Fruit fly (Drosophila melanogaster) whole organism, embryonic: ENCODE data around the gene LpR2.

Experiments
- CG10654 ChIP-seq: fragments of 200-800 bp; sonication (Bioruptor generic); optimal IDR thresholded peaks from 2 replicates; lab custom pipeline; 2016; ENCODE audit warnings: missing biosample characterization, missing genetic modification characterization
- CG10959 ChIP-seq: fragments of 200-800 bp; sonication (Bioruptor generic); IDR thresholded peaks from 2 replicates; pipeline ENCODE4 v1.3.6; 2022; ENCODE audit warnings: missing biosample characterization, missing genetic modification characterization
- CG11504 ChIP-seq: fragments of 200-800 bp; sonication (Bioruptor generic); optimal IDR thresholded peaks from 3 replicates; lab custom pipeline; 2019; ENCODE audit warnings: missing biosample characterization, mild to moderate bottlenecking, missing genetic modification characterization, moderate library complexity
- CG14860 ChIP-seq: fragments of 200-800 bp; sonication (Bioruptor generic); IDR thresholded peaks from 3 replicates; pipeline ENCODE4 v1.3.6; 2022; ENCODE audit warnings: missing biosample characterization, missing genetic modification characterization; ENCODE audit not compliant: partially characterized antibody
- CG16779 ChIP-seq: fragments of 200-800 bp; sonication (Bioruptor generic); IDR thresholded peaks from 2 replicates; pipeline ENCODE4 v1.3.6; 2022; ENCODE audit warnings: missing biosample characterization, missing genetic modification characterization
- CG18599 ChIP-seq: fragments of 200-800 bp; sonication (Bioruptor generic); optimal IDR thresholded peaks from 3 replicates; lab custom pipeline; 2017; ENCODE audit warnings: missing biosample characterization, missing genetic modification characterization, mild to moderate bottlenecking, moderate library complexity, missing genetic modification reagents
- CG2120 ChIP-seq: fragments of 200-800 bp; sonication (Bioruptor generic); optimal IDR thresholded peaks from 3 replicates; lab custom pipeline; 2016; ENCODE audit warnings: missing biosample characterization, missing genetic modification characterization
- CG2678 ChIP-seq: fragments of 200-800 bp; sonication (Bioruptor generic); optimal IDR thresholded peaks from 3 replicates; lab custom pipeline; 2019; ENCODE audit warnings: missing biosample characterization, mild to moderate bottlenecking, missing genetic modification characterization, moderate library complexity
- CG2712 ChIP-seq: fragments of 200-800 bp; optimal IDR thresholded peaks from 3 replicates; lab custom pipeline; 2019; ENCODE audit warnings: missing biosample characterization, mild to moderate bottlenecking, missing genetic modification characterization, moderate library complexity
- CG30020 ChIP-seq: fragments of 200-800 bp; optimal IDR thresholded peaks from 2 replicates; lab custom pipeline; 2019; ENCODE audit warnings: missing biosample characterization, mild to moderate bottlenecking, missing genetic modification characterization, moderate library complexity
- CG32772 ChIP-seq: fragments of 200-800 bp; sonication (Bioruptor generic); IDR thresholded peaks from 2 replicates; pipeline ENCODE4 v1.3.6; 2022; ENCODE audit warnings: missing biosample characterization, missing genetic modification characterization
- CG34376 ChIP-seq: fragments of 200-800 bp; sonication (Bioruptor generic); optimal IDR thresholded peaks from 2 replicates; lab custom pipeline; 2018; ENCODE audit warnings: missing biosample characterization, mild to moderate bottlenecking, missing genetic modification characterization
- CG3995 ChIP-seq: fragments of 200-800 bp; sonication (Bioruptor generic); optimal IDR thresholded peaks from 3 replicates; lab custom pipeline; 2016; ENCODE audit warnings: missing biosample characterization, missing genetic modification characterization
- CG4730 ChIP-seq: fragments of 200-800 bp; sonication (Bioruptor generic); IDR thresholded peaks from 2 replicates; pipeline ENCODE4 v1.3.6; 2022; ENCODE audit warnings: missing biosample characterization, missing genetic modification characterization
- CG6272 ChIP-seq: fragments of 200-800 bp; sonication (Bioruptor generic); IDR thresholded peaks from 2 replicates; pipeline ENCODE4 v1.3.6; 2022; ENCODE audit warnings: missing biosample characterization, missing genetic modification characterization
- CG6689 ChIP-seq: fragments of 200-800 bp; sonication (Bioruptor generic); IDR thresholded peaks from 2 replicates; pipeline ENCODE4 v1.3.6; 2022; ENCODE audit warnings: missing biosample characterization, missing genetic modification characterization
- CG6765 ChIP-seq: fragments of 200-800 bp; sonication (Bioruptor generic); optimal IDR thresholded peaks from 3 replicates; lab custom pipeline; 2017; ENCODE audit warnings: missing biosample characterization, mild to moderate bottlenecking, missing genetic modification characterization
- D19B ChIP-seq: fragments of 200-800 bp; sonication (Bioruptor generic); optimal IDR thresholded peaks from 2 replicates; lab custom pipeline; 2017; ENCODE audit warnings: missing biosample characterization, mild to moderate bottlenecking, missing genetic modification characterization
- Deaf1 ChIP-seq: fragments of 200-800 bp; optimal IDR thresholded peaks from 3 replicates; lab custom pipeline; 2019; ENCODE audit warnings: missing biosample characterization, mild to moderate bottlenecking, missing genetic modification characterization, moderate library complexity
- Ets65A ChIP-seq: fragments of 200-800 bp; sonication (Bioruptor generic); peaks from one replicate; lab custom pipeline; 2016; ENCODE audit warnings: missing biosample characterization, missing genetic modification characterization
- GATAe ChIP-seq: fragments of 200-800 bp; sonication (Bioruptor generic); conservative IDR thresholded peaks from 2 replicates; pipeline ENCODE4 v1.3.6; 2022; ENCODE audit warnings: missing biosample characterization, missing genetic modification characterization
- Hr51 ChIP-seq, 2 experiments: fragments of 200-800 bp; sonication (Bioruptor generic); optimal IDR thresholded peaks; 2 replicates in 1 of 2; 3 replicates in 1 of 2; lab custom pipeline; 2016 to 2018; ENCODE audit warnings: missing biosample characterization in 2 of 2, missing genetic modification characterization in 2 of 2, mild to moderate bottlenecking in 1 of 2, moderate library complexity in 1 of 2
- Jarid2 ChIP-seq: fragments of 200-800 bp; sonication (Bioruptor generic); optimal IDR thresholded peaks from 3 replicates; lab custom pipeline; 2017; ENCODE audit warnings: mild to moderate bottlenecking, missing biosample characterization, missing genetic modification reagents, missing genetic modification characterization
- Med ChIP-seq: fragments of 200-800 bp; sonication (Bioruptor generic); peaks from one replicate; lab custom pipeline; 2016; ENCODE audit warnings: missing biosample characterization, missing genetic modification characterization, mild to moderate bottlenecking, inconsistent platforms, moderate library complexity
- Pdp1 ChIP-seq, 2 experiments: fragments of 200-800 bp; sonication (Bioruptor generic); optimal IDR thresholded peaks; 3 replicates each; lab custom pipeline; 2016; ENCODE audit warnings: missing biosample characterization in 2 of 2, missing genetic modification characterization in 2 of 2, mild to moderate bottlenecking in 1 of 2, moderate library complexity in 1 of 2
- Ptx1 ChIP-seq: fragments of 200-800 bp; sonication (Bioruptor generic); IDR thresholded peaks from 2 replicates; pipeline ENCODE4 v1.3.6; 2022; ENCODE audit warnings: missing biosample characterization, missing genetic modification characterization
- Rfx ChIP-seq: fragments of 200-800 bp; sonication (Bioruptor generic); IDR thresholded peaks from 2 replicates; pipeline ENCODE4 v1.3.6; 2022; ENCODE audit warnings: missing biosample characterization, missing genetic modification characterization
- Sox102F ChIP-seq: fragments of 200-800 bp; sonication (Bioruptor generic); optimal IDR thresholded peaks from 2 replicates; lab custom pipeline; 2018; ENCODE audit warnings: missing biosample characterization, mild to moderate bottlenecking, missing genetic modification characterization, moderate library complexity
- TFAM ChIP-seq: fragments of 200-800 bp; sonication (Bioruptor generic); optimal IDR thresholded peaks from 2 replicates; lab custom pipeline; 2017; ENCODE audit warnings: missing biosample characterization, missing genetic modification characterization, inconsistent platforms
- Taf1 ChIP-seq: fragments of 200-800 bp; sonication (Bioruptor generic); IDR thresholded peaks from 2 replicates; pipeline ENCODE4 v1.3.6; 2022; ENCODE audit warnings: missing biosample characterization, missing genetic modification characterization
- abd-A ChIP-seq: fragments of 200-800 bp; sonication (Bioruptor generic); optimal IDR thresholded peaks from 3 replicates; lab custom pipeline; 2019; ENCODE audit warnings: missing biosample characterization, mild to moderate bottlenecking, missing genetic modification characterization, moderate library complexity
- ase ChIP-seq: fragments of 200-800 bp; sonication (Bioruptor generic); IDR thresholded peaks from 3 replicates; pipeline ENCODE4 v1.3.6; 2022; ENCODE audit warnings: missing biosample characterization, missing genetic modification characterization
- bbx ChIP-seq: fragments of 200-800 bp; sonication (Bioruptor generic); IDR thresholded peaks from 2 replicates; pipeline ENCODE4 v1.3.6; 2022; ENCODE audit warnings: missing biosample characterization, missing genetic modification characterization; ENCODE audit not compliant: partially characterized antibody
- chinmo ChIP-seq: fragments of 200-800 bp; sonication (Bioruptor generic); IDR thresholded peaks from 4 replicates; pipeline ENCODE4 v1.3.6; 2022; ENCODE audit warnings: missing biosample characterization, missing genetic modification characterization; ENCODE audit not compliant: partially characterized antibody
- dati ChIP-seq: fragments of 200-800 bp; sonication (Bioruptor generic); IDR thresholded peaks from 2 replicates; pipeline ENCODE4 v1.3.6; 2022; ENCODE audit warnings: missing biosample characterization, missing genetic modification characterization
- dmrt99B ChIP-seq: fragments of 200-800 bp; sonication (Bioruptor generic); optimal IDR thresholded peaks from 2 replicates; lab custom pipeline; 2018; ENCODE audit warnings: missing biosample characterization, mild to moderate bottlenecking, missing genetic modification characterization, moderate library complexity
- gem ChIP-seq: fragments of 200-800 bp; sonication (Bioruptor generic); optimal IDR thresholded peaks from 2 replicates; lab custom pipeline; 2019; ENCODE audit warnings: missing biosample characterization, mild to moderate bottlenecking, missing genetic modification characterization, moderate library complexity
- gsb-n ChIP-seq: fragments of 200-800 bp; sonication (Bioruptor generic); optimal IDR thresholded peaks from 3 replicates; lab custom pipeline; 2018; ENCODE audit warnings: missing biosample characterization, mild to moderate bottlenecking, missing genetic modification characterization
- kay ChIP-seq: fragments of 200-800 bp; sonication (Bioruptor generic); optimal IDR thresholded peaks from 2 replicates; lab custom pipeline; 2016; ENCODE audit warnings: missing biosample characterization, missing genetic modification characterization
- mirr ChIP-seq: fragments of 200-800 bp; sonication (Bioruptor generic); optimal IDR thresholded peaks from 3 replicates; lab custom pipeline; 2018; ENCODE audit warnings: missing biosample characterization, mild to moderate bottlenecking, missing genetic modification characterization
- oc ChIP-seq: fragments of 200-800 bp; sonication (Bioruptor generic); optimal IDR thresholded peaks from 2 replicates; lab custom pipeline; 2018; ENCODE audit warnings: missing biosample characterization, mild to moderate bottlenecking, missing genetic modification characterization, moderate library complexity
- schlank ChIP-seq: fragments of 200-800 bp; sonication (Bioruptor generic); optimal IDR thresholded peaks from 2 replicates; lab custom pipeline; 2018; ENCODE audit warnings: missing biosample characterization, mild to moderate bottlenecking, missing genetic modification characterization
- scrt ChIP-seq: fragments of 200-800 bp; sonication (Bioruptor generic); optimal IDR thresholded peaks from 2 replicates; lab custom pipeline; 2018; ENCODE audit warnings: missing biosample characterization, mild to moderate bottlenecking, missing genetic modification characterization, moderate library complexity
- slbo ChIP-seq: fragments of 200-800 bp; sonication (Bioruptor generic); IDR thresholded peaks from 2 replicates; pipeline ENCODE4 v1.3.6; 2022; ENCODE audit warnings: missing biosample characterization, missing genetic modification characterization
- sug ChIP-seq: fragments of 200-800 bp; optimal IDR thresholded peaks from 2 replicates; lab custom pipeline; 2019; ENCODE audit warnings: missing biosample characterization, mild to moderate bottlenecking, missing genetic modification characterization, moderate library complexity
- z ChIP-seq: fragments of 200-800 bp; sonication (Bioruptor generic); IDR thresholded peaks from 3 replicates; pipeline ENCODE4 v1.3.6; 2022; ENCODE audit warnings: missing biosample characterization, missing genetic modification characterization

LpR2 gene

dm6 chr3R:25721030-25721429 is 19.2 kb downstream of the LpR2 start (continued):
- no peak for TF ChIP-seq TFAM

dm6 chr3R:25720024-25720574 is 20.2 kb downstream of the LpR2 start:
- TF ChIP-seq CG16779 (GFP tag; lab: Robert Waterston, UW) (0 out of 2 replicates have a peak, but pooled peaks have one; percentile 15), Taf1 (GFP tag; lab: Robert Waterston, UW) (no peak), Deaf1 (tag; lab: Kevin White, UChicago) (peak; percentile 25), Med (GFP tag; lab: Kevin White, UChicago) (peak; percentile 51), chinmo (GFP tag; lab: Robert Waterston, UW) (0 out of 4 replicates have a peak, but pooled peaks have one; percentile 18), mirr (GFP tag; lab: Kevin White, UChicago) (peak; percentile 27), sug (tag; lab: Kevin White, UChicago) (no peak), CG30020 (tag; lab: Kevin White, UChicago) (no peak), abd-A (tag; lab: Kevin White, UChicago) (peak; percentile 3), Jarid2 (GFP tag; lab: Kevin White, UChicago) (peak; percentile 39), z (GFP tag; lab: Robert Waterston, UW) (peak; percentile 94), Hr51 (GFP tag; optimal IDR thresholded peaks at IDR 0.05; lab: Kevin White, UChicago) (peak in 1 of 2 experiments; percentile 11)

dm6 chr3R:25694167-25694689 is 46.0 kb downstream of the LpR2 start:
- no peak for TF ChIP-seq CG14860 (GFP tag; lab: Robert Waterston, UW)
- TF ChIP-seq CG10654 (GFP tag; lab: Kevin White, UChicago), result no peak
- no peak for TF ChIP-seq GATAe (GFP tag; lab: Robert Waterston, UW)
- TF ChIP-seq dmrt99B (tag; lab: Kevin White, UChicago), result peak; percentile 3
- no peak for TF ChIP-seq CG6765 (GFP tag; lab: Kevin White, UChicago)
- no peak for TF ChIP-seq gsb-n (tag; lab: Kevin White, UChicago)
- TF ChIP-seq CG32772, result no peak
- TF ChIP-seq Ptx1 (GFP tag; lab: Robert Waterston, UW), result peak; percentile 19; the same call in 1 of the 2 replicates
- TF ChIP-seq dati (GFP tag; lab: Robert Waterston, UW), result no peak
- no peak for TF ChIP-seq oc (tag; lab: Kevin White, UChicago)
- TF ChIP-seq CG18599 (GFP tag; lab: Kevin White, UChicago), result peak; percentile 55
- 0 out of 2 replicates have a peak, but pooled peaks have one; percentile 9 for TF ChIP-seq CG4730 (GFP tag; lab: Robert Waterston, UW)
- peak; percentile 33; the same call in 1 of the 3 replicates for TF ChIP-seq ase (GFP tag; lab: Robert Waterston, UW)
- TF ChIP-seq scrt (GFP tag; lab: Kevin White, UChicago), result peak; percentile 20
- no peak for TF ChIP-seq CG10959
- 0 out of 2 replicates have a peak, but pooled peaks have one; percentile 27 for TF ChIP-seq CG6689
- peak; percentile 30 for TF ChIP-seq CG11504 (tag; lab: Kevin White, UChicago)
- TF ChIP-seq schlank (tag; lab: Kevin White, UChicago), result no peak
- peak; percentile 49 for TF ChIP-seq D19B (GFP tag; lab: Kevin White, UChicago)
- no peak for TF ChIP-seq kay (GFP tag; lab: Kevin White, UChicago)
- TF ChIP-seq bbx (GFP tag; lab: Robert Waterston, UW), result no peak
- no peak for TF ChIP-seq CG2712 (tag; lab: Kevin White, UChicago)
- peak; percentile 54 for TF ChIP-seq CG2120 (GFP tag; lab: Kevin White, UChicago)
- TF ChIP-seq Ets65A, result peak; percentile 91
- TF ChIP-seq CG2678 (tag; lab: Kevin White, UChicago), result peak; percentile 34
- TF ChIP-seq Pdp1 (GFP tag; optimal IDR thresholded peaks at IDR 0.05; lab: Kevin White, UChicago), result peak in 1 of 2 experiments; percentile 0
- TF ChIP-seq slbo (GFP tag; lab: Robert Waterston, UW), result peak; percentile 55
- no peak for TF ChIP-seq CG34376 (GFP tag; lab: Kevin White, UChicago)
- TF ChIP-seq gem (tag; lab: Kevin White, UChicago), result peak; percentile 3
- TF ChIP-seq Sox102F (GFP tag; lab: Kevin White, UChicago), result peak; percentile 14
- peak; percentile 28; the same call in 1 of the 2 replicates for TF ChIP-seq Rfx
- no peak for TF ChIP-seq CG6272 (GFP tag; lab: Robert Waterston, UW)
- TF ChIP-seq CG3995 (GFP tag; lab: Kevin White, UChicago), result no peak
